Worm (Caenorhabditis elegans): Measurements from ENCODE around the gene glod-4.

DNA sequence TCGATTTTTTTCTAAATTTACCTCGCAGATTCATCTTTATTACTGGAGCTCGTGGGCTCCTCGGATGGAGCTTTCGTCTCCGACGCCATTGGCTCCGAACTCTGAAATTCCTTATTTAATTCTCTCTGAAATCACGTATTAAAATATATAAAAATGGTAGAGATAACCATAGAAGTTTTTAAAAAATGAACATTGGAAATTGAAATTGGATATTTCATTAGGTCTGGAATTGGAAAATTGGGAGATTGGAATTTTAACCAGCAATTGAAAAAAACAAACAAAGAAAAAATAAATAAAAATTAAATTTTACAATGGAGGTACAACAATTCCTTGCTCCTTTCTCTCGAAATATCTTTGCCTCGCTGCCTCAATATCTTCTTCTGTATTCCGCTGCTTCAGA is 13.3 kb downstream of the glod-4 start, which contains the start of gene rnf-5:
- TF ChIP-seq pha-4 (tag; optimal IDR thresholded peaks at IDR 0.05) (no peak), unc-62 (GFP tag; optimal IDR thresholded peaks at IDR 0.05) (no peak), mab-5 (tag; optimal IDR thresholded peaks at IDR 0.05) (no peak), nhr-237 (tag; optimal IDR thresholded peaks at IDR 0.05) (no peak), blmp-1 (tag; optimal IDR thresholded peaks at IDR 0.05) (no peak), M03D4.4 (tag; optimal IDR thresholded peaks at IDR 0.05) (no peak), sem-2 (GFP tag; optimal IDR thresholded peaks at IDR 0.05) (no peak)

All from whole organism, mixed stage, embryonic.